Fruit fly (Drosophila melanogaster) whole organism, prepupa: ENCODE results near the gene east.

Experiments
- Blimp-1 ChIP-seq: fragments of 200-800 bp; sonication (Bioruptor generic); optimal IDR thresholded peaks from 3 replicates; lab custom pipeline; 2017; ENCODE audit warnings: missing biosample characterization, missing genetic modification characterization, mild to moderate bottlenecking, moderate library complexity, missing genetic modification reagents
- CG10669 ChIP-seq: fragments of 200-800 bp; sonication (Bioruptor generic); optimal IDR thresholded peaks from 3 replicates; lab custom pipeline; 2018; ENCODE audit warnings: missing biosample characterization, mild to moderate bottlenecking, missing genetic modification characterization, moderate library complexity
- CG11294 ChIP-seq: fragments of 200-800 bp; sonication (Bioruptor generic); IDR thresholded peaks from 2 replicates; pipeline ENCODE4 v1.3.6; 2022; ENCODE audit warnings: missing biosample characterization, missing genetic modification characterization
- CG11762 ChIP-seq: fragments of 200-800 bp; sonication (Bioruptor generic); optimal IDR thresholded peaks from 3 replicates; lab custom pipeline; 2016; ENCODE audit warnings: missing biosample characterization, missing genetic modification characterization; ENCODE audit not compliant: insufficient read depth
- CG11902 ChIP-seq: fragments of 200-800 bp; sonication (Bioruptor generic); optimal IDR thresholded peaks from 3 replicates; lab custom pipeline; 2016; ENCODE audit warnings: missing biosample characterization, missing genetic modification characterization
- CG15336 ChIP-seq: fragments of 200-800 bp; sonication (Bioruptor generic); IDR thresholded peaks from 2 replicates; pipeline ENCODE4 v1.3.6; 2022; ENCODE audit warnings: missing biosample characterization, missing genetic modification characterization
- CG16779 ChIP-seq: fragments of 200-800 bp; sonication (Bioruptor generic); optimal IDR thresholded peaks from 3 replicates; lab custom pipeline; 2017; ENCODE audit warnings: missing biosample characterization, mild to moderate bottlenecking, missing genetic modification characterization
- CG32006 ChIP-seq: fragments of 200-800 bp; sonication (Bioruptor generic); optimal IDR thresholded peaks from 3 replicates; lab custom pipeline; 2017; ENCODE audit warnings: missing biosample characterization, mild to moderate bottlenecking, missing genetic modification characterization
- CG34406 ChIP-seq: fragments of 200-800 bp; sonication (Bioruptor generic); optimal IDR thresholded peaks from 3 replicates; lab custom pipeline; 2016; ENCODE audit warnings: missing biosample characterization, missing genetic modification characterization
- CG4318 ChIP-seq: fragments of 200-800 bp; sonication (Bioruptor generic); optimal IDR thresholded peaks from 3 replicates; lab custom pipeline; 2017; ENCODE audit warnings: missing biosample characterization, mild to moderate bottlenecking, missing genetic modification characterization
- CG6276 ChIP-seq: fragments of 200-800 bp; sonication (Bioruptor generic); optimal IDR thresholded peaks from 2 replicates; lab custom pipeline; 2017; ENCODE audit warnings: missing biosample characterization, mild to moderate bottlenecking, missing genetic modification characterization
- CG6792 ChIP-seq: fragments of 200-800 bp; sonication (Bioruptor generic); optimal IDR thresholded peaks from 3 replicates; lab custom pipeline; 2016; ENCODE audit warnings: missing biosample characterization, missing genetic modification characterization
- CG6808 ChIP-seq: fragments of 200-800 bp; sonication (Bioruptor generic); optimal IDR thresholded peaks from 3 replicates; lab custom pipeline; 2017; ENCODE audit warnings: missing biosample characterization, missing genetic modification characterization, mild to moderate bottlenecking, moderate library complexity, missing genetic modification reagents
- CG6854 ChIP-seq: fragments of 200-800 bp; sonication (Bioruptor generic); optimal IDR thresholded peaks from 2 replicates; lab custom pipeline; 2017; ENCODE audit warnings: missing biosample characterization, mild to moderate bottlenecking, missing genetic modification characterization
- CG7368 ChIP-seq: fragments of 200-800 bp; sonication (Bioruptor generic); optimal IDR thresholded peaks from 3 replicates; lab custom pipeline; 2016; ENCODE audit warnings: missing biosample characterization, missing genetic modification characterization
- CG8119 ChIP-seq: fragments of 200-800 bp; sonication (Bioruptor generic); IDR thresholded peaks from 3 replicates; pipeline ENCODE4 v1.3.6; 2022; ENCODE audit warnings: missing biosample characterization, missing genetic modification characterization
- CG8319 ChIP-seq: fragments of 200-800 bp; sonication (Bioruptor generic); optimal IDR thresholded peaks from 3 replicates; lab custom pipeline; 2016; ENCODE audit warnings: missing biosample characterization, missing genetic modification characterization
- CG8632 ChIP-seq: fragments of 200-800 bp; sonication (Bioruptor generic); optimal IDR thresholded peaks from 3 replicates; lab custom pipeline; 2016; ENCODE audit warnings: missing biosample characterization, missing genetic modification characterization
- Eip75B ChIP-seq: fragments of 200-800 bp; sonication (Bioruptor generic); optimal IDR thresholded peaks from 3 replicates; lab custom pipeline; 2016; ENCODE audit warnings: missing biosample characterization, missing genetic modification characterization
- Eip78C ChIP-seq: fragments of 200-800 bp; sonication (Bioruptor generic); peaks from one replicate; lab custom pipeline; 2016; ENCODE audit warnings: missing biosample characterization, missing genetic modification characterization
- Eip93F ChIP-seq: fragments of 200-800 bp; sonication (Bioruptor generic); optimal IDR thresholded peaks from 2 replicates; lab custom pipeline; 2016; ENCODE audit warnings: missing biosample characterization, mild to moderate bottlenecking, missing genetic modification characterization
- Ets96B ChIP-seq: fragments of 200-800 bp; optimal IDR thresholded peaks from 2 replicates; lab custom pipeline; 2019; ENCODE audit warnings: missing biosample characterization, mild to moderate bottlenecking, missing genetic modification characterization, moderate library complexity
- Gug ChIP-seq: fragments of 200-800 bp; sonication (Bioruptor generic); IDR thresholded peaks from 2 replicates; pipeline ENCODE4 v1.3.6; 2022; ENCODE audit warnings: missing biosample characterization, missing genetic modification characterization
- Hr38 ChIP-seq: sonication (Bioruptor generic); optimal IDR thresholded peaks from 2 replicates; lab custom pipeline; 2016; ENCODE audit warnings: missing biosample characterization, missing genetic modification characterization
- Hr39 ChIP-seq: fragments of 200-800 bp; sonication (Bioruptor generic); optimal IDR thresholded peaks from 2 replicates; lab custom pipeline; 2016; ENCODE audit warnings: missing biosample characterization, missing genetic modification characterization
- Smox ChIP-seq: fragments of 200-800 bp; sonication (Bioruptor generic); optimal IDR thresholded peaks from 3 replicates; lab custom pipeline; 2016; ENCODE audit warnings: missing biosample characterization, missing genetic modification characterization
- Sox102F ChIP-seq: fragments of 200-800 bp; sonication (Bioruptor generic); optimal IDR thresholded peaks from 2 replicates; lab custom pipeline; 2016; ENCODE audit warnings: missing biosample characterization, mild to moderate bottlenecking, missing genetic modification characterization
- Sox14 ChIP-seq: fragments of 200-800 bp; sonication (Bioruptor generic); optimal IDR thresholded peaks from 3 replicates; lab custom pipeline; 2016; ENCODE audit warnings: missing biosample characterization, missing genetic modification characterization
- Sox15 ChIP-seq: fragments of 200-800 bp; sonication (Bioruptor generic); optimal IDR thresholded peaks from 3 replicates; lab custom pipeline; 2016; ENCODE audit warnings: missing biosample characterization, missing genetic modification characterization
- achi ChIP-seq: fragments of 200-800 bp; sonication (Bioruptor generic); optimal IDR thresholded peaks from 3 replicates; lab custom pipeline; 2016; ENCODE audit warnings: missing biosample characterization, missing genetic modification characterization
- cyc ChIP-seq: fragments of 200-800 bp; sonication (Bioruptor generic); optimal IDR thresholded peaks from 3 replicates; lab custom pipeline; 2016; ENCODE audit warnings: missing biosample characterization, missing genetic modification characterization
- dac ChIP-seq: fragments of 200-800 bp; sonication (Bioruptor generic); optimal IDR thresholded peaks from 2 replicates; lab custom pipeline; 2017; ENCODE audit warnings: missing biosample characterization, mild to moderate bottlenecking, missing genetic modification characterization
- dsx ChIP-seq: fragments of 200-800 bp; optimal IDR thresholded peaks from 3 replicates; lab custom pipeline; 2019; ENCODE audit warnings: missing biosample characterization, mild to moderate bottlenecking, missing genetic modification characterization, moderate library complexity; ENCODE audit not compliant: poor library complexity, severe bottlenecking
- fd85E ChIP-seq: fragments of 200-800 bp; sonication (Bioruptor generic); optimal IDR thresholded peaks from 3 replicates; lab custom pipeline; 2016; ENCODE audit warnings: missing biosample characterization, missing genetic modification characterization
- fkh ChIP-seq: fragments of 200-800 bp; sonication (Bioruptor generic); optimal IDR thresholded peaks from 3 replicates; lab custom pipeline; 2017; ENCODE audit warnings: missing biosample characterization, mild to moderate bottlenecking, missing genetic modification characterization, moderate library complexity
- lz ChIP-seq: fragments of 200-800 bp; sonication (Bioruptor generic); optimal IDR thresholded peaks from 3 replicates; lab custom pipeline; 2016; ENCODE audit warnings: missing biosample characterization, missing genetic modification characterization
- net ChIP-seq: fragments of 200-800 bp; sonication (Bioruptor generic); optimal IDR thresholded peaks from 3 replicates; lab custom pipeline; 2016; ENCODE audit warnings: missing biosample characterization, missing genetic modification characterization
- salr ChIP-seq, 2 experiments: fragments of 200-800 bp; sonication (Bioruptor generic); optimal IDR thresholded peaks; 3 replicates each; lab custom pipeline; 2016 to 2018; ENCODE audit warnings: missing biosample characterization in 2 of 2, missing genetic modification characterization in 2 of 2, mild to moderate bottlenecking in 1 of 2
- spab ChIP-seq: fragments of 200-800 bp; sonication (Bioruptor generic); optimal IDR thresholded peaks from 2 replicates; lab custom pipeline; 2017; ENCODE audit warnings: missing biosample characterization, mild to moderate bottlenecking, missing genetic modification characterization, missing genetic modification reagents
- ss ChIP-seq, 2 experiments: fragments of 200-800 bp; sonication (Bioruptor generic); optimal IDR thresholded peaks; 2 replicates in 1 of 2; 3 replicates in 1 of 2; lab custom pipeline; 2017 to 2018; ENCODE audit warnings: mild to moderate bottlenecking in 2 of 2, missing biosample characterization in 2 of 2, missing genetic modification characterization in 2 of 2, moderate library complexity in 1 of 2
- vri ChIP-seq: fragments of 200-800 bp; sonication (Bioruptor generic); optimal IDR thresholded peaks from 3 replicates; lab custom pipeline; 2016; ENCODE audit warnings: missing biosample characterization, mild to moderate bottlenecking, missing genetic modification characterization

The east gene

dm6 chrX:1995653-1996052 lies 15.0 kb upstream of the east start:
- TF ChIP-seq cyc (GFP tag; lab: Kevin White, UChicago) (no peak), Smox (no peak), Sox102F (GFP tag; lab: Kevin White, UChicago) (no peak), Eip78C (GFP tag; lab: Kevin White, UChicago) (peak; percentile 10), CG6854 (GFP tag; lab: Kevin White, UChicago) (no peak), Blimp-1 (GFP tag; lab: Kevin White, UChicago) (no peak), CG8119 (GFP tag; lab: Robert Waterston, UW) (0 out of 3 replicates have a peak, but pooled peaks have one; percentile 37), Sox15 (GFP tag; lab: Kevin White, UChicago) (no peak), Eip93F (GFP tag; lab: Kevin White, UChicago) (no peak), CG11294 (no peak), fkh (GFP tag; lab: Kevin White, UChicago) (peak; percentile 53), fd85E (GFP tag; lab: Kevin White, UChicago) (no peak), CG6808 (GFP tag; lab: Kevin White, UChicago) (no peak), spab (GFP tag; lab: Kevin White, UChicago) (no peak), Eip75B (GFP tag; lab: Kevin White, UChicago) (no peak), CG6276 (GFP tag; lab: Kevin White, UChicago) (no peak), salr (GFP tag; optimal IDR thresholded peaks at IDR 0.05; lab: Kevin White, UChicago) (no peak), Hr39 (GFP tag; lab: Kevin White, UChicago) (no peak), CG4318 (no peak), CG15336 (GFP tag; lab: Robert Waterston, UW) (no peak), CG7368 (no peak), achi (GFP tag; lab: Kevin White, UChicago) (no peak)

dm6 chrX:2001057-2001456 lies 9.6 kb upstream of the east start:
- no peak for TF ChIP-seq Eip75B (GFP tag; lab: Kevin White, UChicago)
- no peak for TF ChIP-seq salr (GFP tag; optimal IDR thresholded peaks at IDR 0.05; lab: Kevin White, UChicago)
- no peak for TF ChIP-seq Gug (GFP tag; lab: Robert Waterston, UW)
- no peak for TF ChIP-seq CG11902 (GFP tag; lab: Kevin White, UChicago)
- no peak for TF ChIP-seq CG11762 (GFP tag; lab: Kevin White, UChicago)
- no peak for TF ChIP-seq CG6276 (GFP tag; lab: Kevin White, UChicago)
- no peak for TF ChIP-seq CG16779 (tag; lab: Kevin White, UChicago)
- TF ChIP-seq CG6854 (GFP tag; lab: Kevin White, UChicago): no peak
- TF ChIP-seq dsx (GFP tag; lab: Kevin White, UChicago): no peak
- TF ChIP-seq dac (GFP tag; lab: Kevin White, UChicago): no peak
- no peak for TF ChIP-seq CG8632 (GFP tag; lab: Kevin White, UChicago)
- no peak for TF ChIP-seq CG6808 (GFP tag; lab: Kevin White, UChicago)
- no peak for TF ChIP-seq CG6792 (GFP tag; lab: Kevin White, UChicago)
- no peak for TF ChIP-seq Hr38 (GFP tag; lab: Kevin White, UChicago)
- TF ChIP-seq net (GFP tag; lab: Kevin White, UChicago): no peak
- no peak for TF ChIP-seq CG10669 (GFP tag; lab: Kevin White, UChicago)
- no peak for TF ChIP-seq Ets96B

- TF ChIP-seq Sox15 (GFP tag; lab: Kevin White, UChicago): no peak
- TF ChIP-seq, all 60 proteins: peak for 0
These were observed 6.5 kb upstream of the east start for dm6 chrX:2004114-2004513.

dm6 chrX:2005840-2006239 lies 4.8 kb upstream of the east start:
- peak; percentile 52 for TF ChIP-seq CG10669 (GFP tag; lab: Kevin White, UChicago)
- TF ChIP-seq net (GFP tag; lab: Kevin White, UChicago): peak; percentile 61
- TF ChIP-seq Ets96B: no peak
- peak; percentile 51 for TF ChIP-seq CG34406 (GFP tag; lab: Kevin White, UChicago)
- TF ChIP-seq CG6276 (GFP tag; lab: Kevin White, UChicago): no peak
- peak; percentile 19 for TF ChIP-seq achi (GFP tag; lab: Kevin White, UChicago)
- TF ChIP-seq Sox14 (GFP tag; lab: Kevin White, UChicago): no peak
- TF ChIP-seq fkh (GFP tag; lab: Kevin White, UChicago): no peak
- peak; percentile 20 for TF ChIP-seq CG8319 (GFP tag; lab: Kevin White, UChicago)
- TF ChIP-seq vri (GFP tag; lab: Kevin White, UChicago): no peak
- no peak for TF ChIP-seq Hr39 (GFP tag; lab: Kevin White, UChicago)
- peak; percentile 12 for TF ChIP-seq CG6808 (GFP tag; lab: Kevin White, UChicago)
- TF ChIP-seq dsx (GFP tag; lab: Kevin White, UChicago): no peak
- TF ChIP-seq CG11294: no peak
- no peak for TF ChIP-seq CG32006 (GFP tag; lab: Kevin White, UChicago)
- peak in 1 of 2 experiments; percentile 52 for TF ChIP-seq ss (GFP tag; optimal IDR thresholded peaks at IDR 0.05; lab: Kevin White, UChicago)
- no peak for TF ChIP-seq CG15336 (GFP tag; lab: Robert Waterston, UW)
- TF ChIP-seq CG8119 (GFP tag; lab: Robert Waterston, UW): no peak
- TF ChIP-seq CG6792 (GFP tag; lab: Kevin White, UChicago): peak; percentile 37
- no peak for TF ChIP-seq Eip93F (GFP tag; lab: Kevin White, UChicago)
- peak; percentile 36 for TF ChIP-seq cyc (GFP tag; lab: Kevin White, UChicago)
- peak; percentile 36 for TF ChIP-seq dac (GFP tag; lab: Kevin White, UChicago)
- TF ChIP-seq lz: peak; percentile 61
- TF ChIP-seq Blimp-1 (GFP tag; lab: Kevin White, UChicago): peak; percentile 20
- TF ChIP-seq Smox: peak; percentile 33
